Fruit fly (Drosophila melanogaster) whole organism, prepupa: Measurements from ENCODE around the gene Cyp318a1.
A peak's percentile ranks its signal among the peaks of the same experiment; 100 is the strongest.

Experiments
- Blimp-1 ChIP-seq: fragments of 200-800 bp; sonication (Bioruptor generic); optimal IDR thresholded peaks from 3 replicates; lab custom pipeline; 2017; ENCODE audit warnings: missing biosample characterization, missing genetic modification characterization, mild to moderate bottlenecking, moderate library complexity, missing genetic modification reagents
- CG11762 ChIP-seq: fragments of 200-800 bp; sonication (Bioruptor generic); optimal IDR thresholded peaks from 3 replicates; lab custom pipeline; 2016; ENCODE audit warnings: missing biosample characterization, missing genetic modification characterization; ENCODE audit not compliant: insufficient read depth
- CG1621 ChIP-seq: fragments of 200-800 bp; sonication (Bioruptor generic); optimal IDR thresholded peaks from 3 replicates; lab custom pipeline; 2018; ENCODE audit warnings: missing biosample characterization, mild to moderate bottlenecking, missing genetic modification characterization
- CG3032 ChIP-seq: fragments of 200-800 bp; optimal IDR thresholded peaks from 2 replicates; lab custom pipeline; 2019; ENCODE audit warnings: missing biosample characterization, mild to moderate bottlenecking, missing genetic modification characterization, moderate library complexity
- CG32006 ChIP-seq: fragments of 200-800 bp; sonication (Bioruptor generic); optimal IDR thresholded peaks from 3 replicates; lab custom pipeline; 2017; ENCODE audit warnings: missing biosample characterization, mild to moderate bottlenecking, missing genetic modification characterization
- CG4318 ChIP-seq: fragments of 200-800 bp; sonication (Bioruptor generic); optimal IDR thresholded peaks from 3 replicates; lab custom pipeline; 2017; ENCODE audit warnings: missing biosample characterization, mild to moderate bottlenecking, missing genetic modification characterization
- CG6163 ChIP-seq: fragments of 200-800 bp; sonication (Bioruptor generic); IDR thresholded peaks from 3 replicates; pipeline ENCODE4 v1.3.6; 2022; ENCODE audit warnings: missing biosample characterization, missing genetic modification characterization
- CG6792 ChIP-seq: fragments of 200-800 bp; sonication (Bioruptor generic); optimal IDR thresholded peaks from 3 replicates; lab custom pipeline; 2016; ENCODE audit warnings: missing biosample characterization, missing genetic modification characterization
- CG6808 ChIP-seq: fragments of 200-800 bp; sonication (Bioruptor generic); optimal IDR thresholded peaks from 3 replicates; lab custom pipeline; 2017; ENCODE audit warnings: missing biosample characterization, missing genetic modification characterization, mild to moderate bottlenecking, moderate library complexity, missing genetic modification reagents
- CG7368 ChIP-seq: fragments of 200-800 bp; sonication (Bioruptor generic); optimal IDR thresholded peaks from 3 replicates; lab custom pipeline; 2016; ENCODE audit warnings: missing biosample characterization, missing genetic modification characterization
- CG8119 ChIP-seq: fragments of 200-800 bp; sonication (Bioruptor generic); IDR thresholded peaks from 3 replicates; pipeline ENCODE4 v1.3.6; 2022; ENCODE audit warnings: missing biosample characterization, missing genetic modification characterization
- CG8319 ChIP-seq: fragments of 200-800 bp; sonication (Bioruptor generic); optimal IDR thresholded peaks from 3 replicates; lab custom pipeline; 2016; ENCODE audit warnings: missing biosample characterization, missing genetic modification characterization
- CG8632 ChIP-seq: fragments of 200-800 bp; sonication (Bioruptor generic); optimal IDR thresholded peaks from 3 replicates; lab custom pipeline; 2016; ENCODE audit warnings: missing biosample characterization, missing genetic modification characterization
- CG9139 ChIP-seq: fragments of 200-800 bp; sonication (Bioruptor generic); optimal IDR thresholded peaks from 3 replicates; lab custom pipeline; 2017; ENCODE audit warnings: missing biosample characterization, mild to moderate bottlenecking, missing genetic modification characterization
- Eip75B ChIP-seq: fragments of 200-800 bp; sonication (Bioruptor generic); optimal IDR thresholded peaks from 3 replicates; lab custom pipeline; 2016; ENCODE audit warnings: missing biosample characterization, missing genetic modification characterization
- Eip78C ChIP-seq: fragments of 200-800 bp; sonication (Bioruptor generic); peaks from one replicate; lab custom pipeline; 2016; ENCODE audit warnings: missing biosample characterization, missing genetic modification characterization
- Gug ChIP-seq: fragments of 200-800 bp; sonication (Bioruptor generic); IDR thresholded peaks from 2 replicates; pipeline ENCODE4 v1.3.6; 2022; ENCODE audit warnings: missing biosample characterization, missing genetic modification characterization
- Hr38 ChIP-seq: sonication (Bioruptor generic); optimal IDR thresholded peaks from 2 replicates; lab custom pipeline; 2016; ENCODE audit warnings: missing biosample characterization, missing genetic modification characterization
- Hr39 ChIP-seq: fragments of 200-800 bp; sonication (Bioruptor generic); optimal IDR thresholded peaks from 2 replicates; lab custom pipeline; 2016; ENCODE audit warnings: missing biosample characterization, missing genetic modification characterization
- Smox ChIP-seq: fragments of 200-800 bp; sonication (Bioruptor generic); optimal IDR thresholded peaks from 3 replicates; lab custom pipeline; 2016; ENCODE audit warnings: missing biosample characterization, missing genetic modification characterization
- acj6 ChIP-seq: fragments of 200-800 bp; sonication (Bioruptor generic); optimal IDR thresholded peaks from 3 replicates; lab custom pipeline; 2016; ENCODE audit warnings: missing biosample characterization, missing genetic modification characterization
- dac ChIP-seq: fragments of 200-800 bp; sonication (Bioruptor generic); optimal IDR thresholded peaks from 2 replicates; lab custom pipeline; 2017; ENCODE audit warnings: missing biosample characterization, mild to moderate bottlenecking, missing genetic modification characterization
- eg ChIP-seq: fragments of 200-800 bp; sonication (Bioruptor generic); IDR thresholded peaks from 3 replicates; pipeline ENCODE4 v1.3.6; 2022; ENCODE audit warnings: missing biosample characterization, missing genetic modification characterization
- esn ChIP-seq: fragments of 200-800 bp; sonication (Bioruptor generic); optimal IDR thresholded peaks from 2 replicates; lab custom pipeline; 2016; ENCODE audit warnings: missing biosample characterization, mild to moderate bottlenecking, missing genetic modification characterization, moderate library complexity
- fkh ChIP-seq: fragments of 200-800 bp; sonication (Bioruptor generic); optimal IDR thresholded peaks from 3 replicates; lab custom pipeline; 2017; ENCODE audit warnings: missing biosample characterization, mild to moderate bottlenecking, missing genetic modification characterization, moderate library complexity
- lz ChIP-seq: fragments of 200-800 bp; sonication (Bioruptor generic); optimal IDR thresholded peaks from 3 replicates; lab custom pipeline; 2016; ENCODE audit warnings: missing biosample characterization, missing genetic modification characterization
- pdm3 ChIP-seq: fragments of 200-800 bp; sonication (Bioruptor generic); optimal IDR thresholded peaks from 3 replicates; lab custom pipeline; 2016; ENCODE audit warnings: missing biosample characterization, missing genetic modification characterization
- spab ChIP-seq: fragments of 200-800 bp; sonication (Bioruptor generic); optimal IDR thresholded peaks from 2 replicates; lab custom pipeline; 2017; ENCODE audit warnings: missing biosample characterization, mild to moderate bottlenecking, missing genetic modification characterization, missing genetic modification reagents
- ss ChIP-seq, 2 experiments: fragments of 200-800 bp; sonication (Bioruptor generic); optimal IDR thresholded peaks; 2 replicates in 1 of 2; 3 replicates in 1 of 2; lab custom pipeline; 2017 to 2018; ENCODE audit warnings: mild to moderate bottlenecking in 2 of 2, missing biosample characterization in 2 of 2, missing genetic modification characterization in 2 of 2, moderate library complexity in 1 of 2
- svp ChIP-seq: fragments of 200-800 bp; sonication (Bioruptor generic); peaks from one replicate; lab custom pipeline; 2016; ENCODE audit warnings: missing biosample characterization, missing genetic modification characterization

Gene Cyp318a1

DNA sequence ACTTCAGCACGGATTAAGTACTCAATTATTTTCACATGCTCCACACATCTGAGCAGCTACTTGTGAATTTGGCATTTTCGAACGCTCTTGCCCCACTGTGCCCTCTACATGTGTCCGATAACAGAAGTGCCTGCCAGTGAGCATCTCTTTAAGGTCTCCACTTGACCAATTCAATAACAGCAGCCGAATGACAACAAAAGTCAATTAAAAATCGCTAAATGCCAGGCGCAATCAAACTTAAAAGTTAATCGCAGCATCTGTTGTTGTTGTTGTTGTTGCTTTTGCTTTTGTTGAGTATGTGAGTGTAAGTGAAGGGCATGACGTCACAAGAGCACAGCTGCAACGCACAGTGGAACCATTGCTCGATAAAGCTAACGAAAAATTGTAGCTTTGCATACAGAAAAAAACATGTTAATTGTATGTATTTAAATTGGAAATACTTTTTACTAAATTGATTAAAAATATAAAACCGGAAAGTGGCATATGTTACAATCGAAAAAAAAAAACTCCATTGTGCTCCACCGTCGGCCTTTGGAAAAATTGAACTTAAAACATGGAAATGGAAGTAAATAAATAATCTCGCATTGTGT, 17.5 kb upstream of the Cyp318a1 start (continued):
- peak; percentile 54 for TF ChIP-seq CG6808 (GFP tag; lab: Kevin White, UChicago)
- no peak for TF ChIP-seq dac (GFP tag; lab: Kevin White, UChicago)
- no peak for TF ChIP-seq CG9139 (GFP tag; lab: Kevin White, UChicago)
- peak; percentile 72 for TF ChIP-seq pdm3 (GFP tag; lab: Kevin White, UChicago)
- TF ChIP-seq Hr39, result peak; percentile 52
- peak; percentile 73 for TF ChIP-seq Eip75B (GFP tag; lab: Kevin White, UChicago)
- TF ChIP-seq CG8632, result peak; percentile 50
- TF ChIP-seq Eip78C (GFP tag; lab: Kevin White, UChicago), result peak; percentile 89
- no peak for TF ChIP-seq CG4318 (GFP tag; lab: Kevin White, UChicago)
- TF ChIP-seq eg (GFP tag; lab: Robert Waterston, UW), result peak; percentile 55
- peak; percentile 80 for TF ChIP-seq esn (GFP tag; lab: Kevin White, UChicago)

dm6 chrX:12017815-12018439, 14.5 kb upstream of the Cyp318a1 start, which contains the start of gene Chrac-16:
Gene Chrac-16, minus strand, starts transcription at chrX:12017961.
- TF ChIP-seq Gug (GFP tag; lab: Robert Waterston, UW) (no peak), lz (GFP tag; lab: Kevin White, UChicago) (no peak), CG6163 (GFP tag; lab: Robert Waterston, UW) (no peak), svp (GFP tag; lab: Kevin White, UChicago) (peak; percentile 56), CG7368 (GFP tag; lab: Kevin White, UChicago) (no peak), fkh (GFP tag; lab: Kevin White, UChicago) (peak; percentile 2)
- TF ChIP-seq, all 60 proteins: peak for 2

- TF ChIP-seq Smox (GFP tag; lab: Kevin White, UChicago) (no peak), CG6163 (GFP tag; lab: Robert Waterston, UW) (0 out of 3 replicates have a peak, but pooled peaks have one; percentile 12), acj6 (GFP tag; lab: Kevin White, UChicago) (no peak), eg (GFP tag; lab: Robert Waterston, UW) (no peak), Hr38 (no peak), CG1621 (tag; lab: Kevin White, UChicago) (no peak), Blimp-1 (GFP tag; lab: Kevin White, UChicago) (peak; percentile 88), svp (GFP tag; lab: Kevin White, UChicago) (peak; percentile 47), Eip78C (GFP tag; lab: Kevin White, UChicago) (no peak), CG11762 (GFP tag; lab: Kevin White, UChicago) (no peak), spab (no peak), CG8319 (GFP tag; lab: Kevin White, UChicago) (no peak), CG4318 (GFP tag; lab: Kevin White, UChicago) (no peak), Gug (GFP tag; lab: Robert Waterston, UW) (no peak), CG6792 (GFP tag; lab: Kevin White, UChicago) (no peak), CG32006 (GFP tag; lab: Kevin White, UChicago) (no peak), CG6808 (GFP tag; lab: Kevin White, UChicago) (no peak), ss (GFP tag; optimal IDR thresholded peaks at IDR 0.05; lab: Kevin White, UChicago) (no peak)
Measured at dm6 chrX:12018440-12019101, 13.9 kb upstream of the Cyp318a1 start, which contains the start of gene Lsm12a. Gene Lsm12a, plus strand, starts transcription at chrX:12018640.

DNA sequence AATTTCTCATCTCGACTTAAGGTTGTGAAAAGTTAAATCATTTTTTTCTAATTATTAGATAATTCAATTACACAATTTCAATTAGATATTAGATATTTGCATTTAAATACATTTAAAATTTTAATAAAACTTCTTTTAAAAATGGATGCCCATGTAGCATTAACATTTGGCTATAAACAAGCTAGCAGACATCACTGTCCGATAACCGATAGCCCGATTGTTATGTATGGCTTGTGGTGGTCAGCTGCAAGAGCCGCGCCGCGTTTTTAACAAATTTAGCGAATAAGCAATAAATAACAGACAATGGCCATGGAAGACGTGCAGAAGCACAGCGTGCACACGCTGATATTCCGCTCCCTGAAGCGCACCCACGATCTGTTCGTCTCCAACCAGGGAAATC, 11.6 kb upstream of the Cyp318a1 start, which contains the start of gene Tango4:
Gene Tango4 (plus strand): TSS at position 212 of the 400 bp plus-strand sequence.
- TF ChIP-seq svp (GFP tag; lab: Kevin White, UChicago) (peak; percentile 29), CG3032 (tag; lab: Kevin White, UChicago) (no peak)

dm6 chrX:12021750-12022149, 10.7 kb upstream of the Cyp318a1 start:
- no peak for TF ChIP-seq CG8119 (GFP tag; lab: Robert Waterston, UW)
- TF ChIP-seq svp (GFP tag; lab: Kevin White, UChicago), result peak; percentile 90
- TF ChIP-seq, all 60 proteins: peak for 1
